Fruit fly (Drosophila melanogaster) whole organism, embryonic: ENCODE results near the gene CG6168.
A peak's percentile ranks its signal among the peaks of the same experiment; 100 is the strongest.

Experiments used
- B-H1 ChIP-seq: fragments of 200-800 bp; sonication (Bioruptor generic); IDR thresholded peaks from 3 replicates; pipeline ENCODE4 v1.3.6; 2022; ENCODE audit warnings: missing biosample characterization, missing genetic modification characterization
- CG10565 ChIP-seq: fragments of 200-800 bp; sonication (Bioruptor generic); optimal IDR thresholded peaks from 3 replicates; lab custom pipeline; 2016; ENCODE audit warnings: missing biosample characterization, mild to moderate bottlenecking, missing genetic modification characterization
- CG10979 ChIP-seq: fragments of 200-800 bp; sonication (Bioruptor generic); optimal IDR thresholded peaks from 2 replicates; lab custom pipeline; 2018; ENCODE audit warnings: missing biosample characterization, mild to moderate bottlenecking, missing genetic modification characterization, moderate library complexity
- CG12219 ChIP-seq: fragments of 200-800 bp; sonication (Bioruptor generic); optimal IDR thresholded peaks from 3 replicates; lab custom pipeline; 2018; ENCODE audit warnings: missing biosample characterization, mild to moderate bottlenecking, missing genetic modification characterization
- CG13624 ChIP-seq: fragments of 200-800 bp; sonication (Bioruptor generic); optimal IDR thresholded peaks from 2 replicates; lab custom pipeline; 2016; ENCODE audit warnings: missing biosample characterization, missing genetic modification characterization
- CG14860 ChIP-seq: fragments of 200-800 bp; sonication (Bioruptor generic); IDR thresholded peaks from 3 replicates; pipeline ENCODE4 v1.3.6; 2022; ENCODE audit warnings: missing biosample characterization, missing genetic modification characterization; ENCODE audit not compliant: partially characterized antibody
- CG15269 ChIP-seq: fragments of 200-800 bp; sonication (Bioruptor generic); optimal IDR thresholded peaks from 2 replicates; lab custom pipeline; 2018; ENCODE audit warnings: missing biosample characterization, mild to moderate bottlenecking, missing genetic modification characterization, moderate library complexity
- CG17328 ChIP-seq: fragments of 200-800 bp; sonication (Bioruptor generic); IDR thresholded peaks from 2 replicates; pipeline ENCODE4 v1.3.6; 2022; ENCODE audit warnings: missing biosample characterization, missing genetic modification characterization
- CG17361 ChIP-seq: fragments of 200-800 bp; sonication (Bioruptor generic); IDR thresholded peaks from 3 replicates; pipeline ENCODE4 v1.3.6; 2022; ENCODE audit warnings: missing biosample characterization, missing genetic modification characterization
- CG2120 ChIP-seq: fragments of 200-800 bp; sonication (Bioruptor generic); optimal IDR thresholded peaks from 3 replicates; lab custom pipeline; 2016; ENCODE audit warnings: missing biosample characterization, missing genetic modification characterization
- CG2199 ChIP-seq: fragments of 200-800 bp; sonication (Bioruptor generic); IDR thresholded peaks from 3 replicates; pipeline ENCODE4 v1.3.6; 2022; ENCODE audit warnings: missing biosample characterization, missing genetic modification characterization
- CG43689 ChIP-seq: fragments of 200-800 bp; sonication (Bioruptor generic); IDR thresholded peaks from 2 replicates; pipeline ENCODE4 v1.3.6; 2022; ENCODE audit warnings: missing biosample characterization, missing genetic modification characterization
- CG4854 ChIP-seq: fragments of 200-800 bp; sonication (Bioruptor generic); optimal IDR thresholded peaks from 2 replicates; lab custom pipeline; 2016; ENCODE audit warnings: missing biosample characterization, missing genetic modification characterization, inconsistent platforms
- CG7928 ChIP-seq: fragments of 200-800 bp; sonication (Bioruptor generic); optimal IDR thresholded peaks from 2 replicates; lab custom pipeline; 2017; ENCODE audit warnings: missing biosample characterization, mild to moderate bottlenecking, missing genetic modification characterization
- CG9437 ChIP-seq: fragments of 200-800 bp; sonication (Bioruptor generic); optimal IDR thresholded peaks from 2 replicates; lab custom pipeline; 2018; ENCODE audit warnings: missing biosample characterization, mild to moderate bottlenecking, missing genetic modification characterization
- CHES-1-like ChIP-seq: fragments of 200-800 bp; sonication (Bioruptor generic); optimal IDR thresholded peaks from 2 replicates; lab custom pipeline; 2016; ENCODE audit warnings: missing biosample characterization, missing genetic modification characterization
- Chrac-16 ChIP-seq: fragments of 200-800 bp; sonication (Bioruptor generic); optimal IDR thresholded peaks from 3 replicates; lab custom pipeline; 2016; ENCODE audit warnings: missing biosample characterization, missing genetic modification characterization
- CkIIα-i1 ChIP-seq: fragments of 200-800 bp; sonication (Bioruptor generic); IDR thresholded peaks from 2 replicates; pipeline ENCODE4 v1.3.6; 2022; ENCODE audit warnings: missing biosample characterization, missing genetic modification characterization
- Deaf1 ChIP-seq: fragments of 200-800 bp; optimal IDR thresholded peaks from 3 replicates; lab custom pipeline; 2019; ENCODE audit warnings: missing biosample characterization, mild to moderate bottlenecking, missing genetic modification characterization, moderate library complexity
- Ets97D ChIP-seq: fragments of 200-800 bp; sonication (Bioruptor generic); optimal IDR thresholded peaks from 3 replicates; lab custom pipeline; 2016; ENCODE audit warnings: missing biosample characterization, missing genetic modification characterization
- Fer1 ChIP-seq: fragments of 200-800 bp; sonication (Bioruptor generic); optimal IDR thresholded peaks from 2 replicates; lab custom pipeline; 2017; ENCODE audit warnings: missing biosample characterization, mild to moderate bottlenecking, missing genetic modification characterization
- Fer2 ChIP-seq: fragments of 200-800 bp; sonication (Bioruptor generic); optimal IDR thresholded peaks from 2 replicates; lab custom pipeline; 2018; ENCODE audit warnings: missing biosample characterization, mild to moderate bottlenecking, missing genetic modification characterization, moderate library complexity
- Mad ChIP-seq: fragments of 200-800 bp; sonication (Bioruptor generic); optimal IDR thresholded peaks from 2 replicates; lab custom pipeline; 2016; ENCODE audit warnings: missing biosample characterization, missing genetic modification characterization
- Meics ChIP-seq: fragments of 200-800 bp; sonication (Bioruptor generic); optimal IDR thresholded peaks from 2 replicates; lab custom pipeline; 2017; ENCODE audit warnings: missing biosample characterization, mild to moderate bottlenecking, missing genetic modification characterization
- Mrtf ChIP-seq: fragments of 200-800 bp; sonication (Bioruptor generic); IDR thresholded peaks from 3 replicates; pipeline ENCODE4 v1.3.6; 2022; ENCODE audit warnings: missing biosample characterization, missing genetic modification characterization
- Six4 ChIP-seq: fragments of 200-800 bp; sonication (Bioruptor generic); optimal IDR thresholded peaks from 2 replicates; lab custom pipeline; 2016; ENCODE audit warnings: missing biosample characterization, missing genetic modification characterization
- Trl ChIP-seq, 3 experiments: fragments of >200 bp in 2 of 3; fragments of 200-800 bp in 1 of 3; sonication (Bioruptor generic) in 1 of 3; optimal IDR thresholded peaks; 2 replicates in 1 of 3; 3 replicates in 2 of 3; lab custom pipeline; 2016 to 2017; ENCODE audit warnings: missing biosample characterization in 1 of 3, missing genetic modification characterization in 1 of 3
- Usf ChIP-seq: fragments of 200-800 bp; sonication (Bioruptor generic); optimal IDR thresholded peaks from 2 replicates; lab custom pipeline; 2017; ENCODE audit warnings: missing genotype, missing biosample characterization, missing genetic modification characterization
- ash1 ChIP-seq: fragments of 200-800 bp; sonication (Bioruptor generic); optimal IDR thresholded peaks from 2 replicates; lab custom pipeline; 2018; ENCODE audit warnings: missing biosample characterization, mild to moderate bottlenecking, missing genetic modification characterization
- ato ChIP-seq: fragments of 200-800 bp; sonication (Bioruptor generic); IDR thresholded peaks from 2 replicates; pipeline ENCODE4 v1.3.6; 2022; ENCODE audit warnings: missing biosample characterization, missing genetic modification characterization; ENCODE audit not compliant: partially characterized antibody
- corto ChIP-seq: fragments of 200-800 bp; sonication (Bioruptor generic); optimal IDR thresholded peaks from 2 replicates; lab custom pipeline; 2016; ENCODE audit warnings: missing biosample characterization, mild to moderate bottlenecking, missing genetic modification characterization, moderate library complexity
- crol ChIP-seq: fragments of 200-800 bp; sonication (Bioruptor generic); IDR thresholded peaks from 2 replicates; pipeline ENCODE4 v1.3.6; 2022; ENCODE audit warnings: missing biosample characterization, missing genetic modification characterization
- cwo ChIP-seq: fragments of 200-800 bp; sonication (Bioruptor generic); optimal IDR thresholded peaks from 3 replicates; lab custom pipeline; 2017; ENCODE audit warnings: missing biosample characterization, missing genetic modification characterization, mild to moderate bottlenecking, moderate library complexity, missing genetic modification reagents
- da ChIP-seq: fragments of 200-800 bp; sonication (Bioruptor generic); optimal IDR thresholded peaks from 2 replicates; lab custom pipeline; 2016; ENCODE audit warnings: missing biosample characterization, missing genetic modification characterization
- dati ChIP-seq: fragments of 200-800 bp; sonication (Bioruptor generic); IDR thresholded peaks from 2 replicates; pipeline ENCODE4 v1.3.6; 2022; ENCODE audit warnings: missing biosample characterization, missing genetic modification characterization
- disco-r ChIP-seq: fragments of 200-800 bp; sonication (Bioruptor generic); optimal IDR thresholded peaks from 2 replicates; lab custom pipeline; 2016; ENCODE audit warnings: missing biosample characterization, missing genetic modification characterization
- dysf ChIP-seq: fragments of 200-800 bp; sonication (Bioruptor generic); IDR thresholded peaks from 3 replicates; pipeline ENCODE4 v1.3.6; 2022; ENCODE audit warnings: missing biosample characterization, missing genetic modification characterization
- gce ChIP-seq: fragments of 200-800 bp; sonication (Bioruptor generic); IDR thresholded peaks from 3 replicates; pipeline ENCODE4 v1.3.6; 2022; ENCODE audit warnings: missing biosample characterization, missing genetic modification characterization
- gcm2 ChIP-seq: fragments of 200-800 bp; sonication (Bioruptor generic); optimal IDR thresholded peaks from 2 replicates; lab custom pipeline; 2016; ENCODE audit warnings: missing biosample characterization, missing genetic modification characterization
- ind ChIP-seq: fragments of 200-800 bp; sonication (Bioruptor generic); optimal IDR thresholded peaks from 3 replicates; lab custom pipeline; 2016; ENCODE audit warnings: missing biosample characterization, missing genetic modification characterization
- jing ChIP-seq: fragments of 200-800 bp; sonication (Bioruptor generic); optimal IDR thresholded peaks from 2 replicates; lab custom pipeline; 2018; ENCODE audit warnings: missing biosample characterization, mild to moderate bottlenecking, missing genetic modification characterization
- oc ChIP-seq: fragments of 200-800 bp; sonication (Bioruptor generic); optimal IDR thresholded peaks from 2 replicates; lab custom pipeline; 2018; ENCODE audit warnings: missing biosample characterization, mild to moderate bottlenecking, missing genetic modification characterization, moderate library complexity
- pho ChIP-seq: fragments of 200-800 bp; sonication (Bioruptor generic); optimal IDR thresholded peaks from 2 replicates; lab custom pipeline; 2016; ENCODE audit warnings: missing biosample characterization, missing genetic modification characterization
- rib ChIP-seq: fragments of 200-800 bp; sonication (Bioruptor generic); IDR thresholded peaks from 2 replicates; pipeline ENCODE4 v1.3.6; 2022; ENCODE audit warnings: missing biosample characterization, missing genetic modification characterization
- run ChIP-seq: fragments of 200-800 bp; sonication (Bioruptor generic); optimal IDR thresholded peaks from 3 replicates; lab custom pipeline; 2018; ENCODE audit warnings: missing biosample characterization, mild to moderate bottlenecking, missing genetic modification characterization
- shn ChIP-seq: fragments of 200-800 bp; sonication (Bioruptor generic); optimal IDR thresholded peaks from 3 replicates; lab custom pipeline; 2016; ENCODE audit warnings: missing biosample characterization, missing genetic modification characterization
- sim ChIP-seq: fragments of 200-800 bp; sonication (Bioruptor generic); IDR thresholded peaks from 2 replicates; pipeline ENCODE4 v1.3.6; 2022; ENCODE audit warnings: missing biosample characterization, missing genetic modification characterization
- so ChIP-seq: fragments of 200-800 bp; sonication (Bioruptor generic); IDR thresholded peaks from 3 replicates; pipeline ENCODE4 v1.3.6; 2022; ENCODE audit warnings: missing biosample characterization, missing genetic modification characterization
- sr ChIP-seq: fragments of 200-800 bp; sonication (Bioruptor generic); IDR thresholded peaks from 3 replicates; pipeline ENCODE4 v1.3.6; 2022; ENCODE audit warnings: missing biosample characterization, missing genetic modification characterization
- stc ChIP-seq: fragments of 200-800 bp; sonication (Bioruptor generic); IDR thresholded peaks from 2 replicates; pipeline ENCODE4 v1.3.6; 2022; ENCODE audit warnings: missing biosample characterization, missing genetic modification characterization
- zfh1 ChIP-seq: fragments of 200-800 bp; sonication (Bioruptor generic); IDR thresholded peaks from 3 replicates; pipeline ENCODE4 v1.3.6; 2022; ENCODE audit warnings: missing biosample characterization, missing genetic modification characterization

The CG6168 gene

DNA sequence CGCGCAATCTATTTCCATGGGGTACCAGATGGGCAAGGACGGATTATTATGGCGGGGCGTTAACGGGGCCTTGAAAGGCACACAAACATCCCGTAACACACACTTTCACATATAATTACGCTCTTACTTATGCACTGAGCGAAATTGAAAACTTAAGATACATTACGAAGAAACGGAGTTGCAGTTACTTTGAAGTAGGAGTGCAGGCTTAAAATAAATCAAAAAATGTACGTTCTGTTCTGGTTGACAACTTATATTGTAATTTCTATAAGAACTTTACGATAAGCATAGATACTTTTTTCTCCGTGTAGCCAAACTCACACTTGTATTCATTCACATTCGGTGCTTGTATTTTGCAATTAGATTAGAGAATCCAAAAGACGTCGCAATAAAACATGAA lies 31.5 kb upstream of the CG6168 start (continued):
- peak; percentile 89 for TF ChIP-seq CG15269
- TF ChIP-seq corto (GFP tag; lab: Kevin White, UChicago): peak; percentile 92
- peak; percentile 77 for TF ChIP-seq CG12219 (GFP tag; lab: Kevin White, UChicago)
- no peak for TF ChIP-seq CG2199 (GFP tag; lab: Robert Waterston, UW)
- peak; percentile 84 for TF ChIP-seq CHES-1-like
- no peak for TF ChIP-seq crol (GFP tag; lab: Robert Waterston, UW)
- TF ChIP-seq CG17328 (GFP tag; lab: Robert Waterston, UW): peak; percentile 80
- TF ChIP-seq CG4854: peak; percentile 77
- TF ChIP-seq sim (GFP tag; lab: Robert Waterston, UW): peak; percentile 62; the same call in 1 of the 2 replicates
- peak; percentile 53 for TF ChIP-seq da (GFP tag; lab: Kevin White, UChicago)
- peak; percentile 86 for TF ChIP-seq ind (GFP tag; lab: Kevin White, UChicago)
- TF ChIP-seq zfh1: peak; percentile 85
- peak; percentile 56; the same call in 1 of the 2 replicates for TF ChIP-seq dati (GFP tag; lab: Robert Waterston, UW)
- peak; percentile 64 for TF ChIP-seq stc (GFP tag; lab: Robert Waterston, UW)
- no peak for TF ChIP-seq CG14860 (GFP tag; lab: Robert Waterston, UW)
- no peak for TF ChIP-seq Trl (optimal IDR thresholded peaks at IDR 0.05; lab: Kevin White, UChicago)
- TF ChIP-seq Trl (GFP tag; optimal IDR thresholded peaks at IDR 0.05; lab: Kevin White, UChicago): peak; percentile 92
- peak; percentile 95 for TF ChIP-seq pho (GFP tag; lab: Kevin White, UChicago)
- peak; percentile 87 for TF ChIP-seq gcm2 (GFP tag; lab: Kevin White, UChicago)
- peak; percentile 88 for TF ChIP-seq cwo
- TF ChIP-seq Fer1: peak; percentile 90
- TF ChIP-seq jing (GFP tag; lab: Kevin White, UChicago): peak; percentile 57
- peak; percentile 67 for TF ChIP-seq Mrtf
- TF ChIP-seq Chrac-16 (GFP tag; lab: Kevin White, UChicago): peak; percentile 87
- TF ChIP-seq CG43689 (GFP tag; lab: Robert Waterston, UW): peak; percentile 60
- peak; percentile 92 for TF ChIP-seq dysf
- peak; percentile 91 for TF ChIP-seq Meics (GFP tag; lab: Kevin White, UChicago)
- TF ChIP-seq so (GFP tag; lab: Robert Waterston, UW): peak; percentile 68; the same call in 2 of the 3 replicates
- peak; percentile 33 for TF ChIP-seq Fer2 (tag; lab: Kevin White, UChicago)
- TF ChIP-seq ato (GFP tag; lab: Robert Waterston, UW): no peak
- TF ChIP-seq CG13624 (GFP tag; lab: Kevin White, UChicago): peak; percentile 90
- TF ChIP-seq ash1: no peak
- peak; percentile 60; the same call in 1 of the 2 replicates for TF ChIP-seq CkIIα-i1 (GFP tag; lab: Robert Waterston, UW)
- TF ChIP-seq CG10565: no peak
- peak; percentile 67 for TF ChIP-seq Deaf1 (tag; lab: Kevin White, UChicago)
- TF ChIP-seq CG2120 (GFP tag; lab: Kevin White, UChicago): peak; percentile 98
- peak; percentile 94 for TF ChIP-seq rib (GFP tag; lab: Robert Waterston, UW)
- peak; percentile 49 for TF ChIP-seq oc
- TF ChIP-seq run: peak; percentile 34
- peak; percentile 84 for TF ChIP-seq disco-r (GFP tag; lab: Kevin White, UChicago)
- TF ChIP-seq CG10979 (tag; lab: Kevin White, UChicago): peak; percentile 62
- TF ChIP-seq CG17361 (GFP tag; lab: Robert Waterston, UW): peak; percentile 77
- peak; percentile 78 for TF ChIP-seq shn (GFP tag; lab: Kevin White, UChicago)
- peak; percentile 81 for TF ChIP-seq Mad (GFP tag; lab: Kevin White, UChicago)
- TF ChIP-seq Six4: peak; percentile 74
- peak; percentile 62 for TF ChIP-seq CG9437 (GFP tag; lab: Kevin White, UChicago)
- TF ChIP-seq sr (GFP tag; lab: Robert Waterston, UW): peak; percentile 45; the same call in 1 of the 3 replicates
- peak; percentile 37 for TF ChIP-seq Ets97D
- TF ChIP-seq gce (GFP tag; lab: Robert Waterston, UW): peak; percentile 45; the same call in 1 of the 3 replicates
- TF ChIP-seq Usf (GFP tag; lab: Kevin White, UChicago): peak; percentile 78
- peak; percentile 69 for TF ChIP-seq CG7928 (GFP tag; lab: Kevin White, UChicago)
- TF ChIP-seq B-H1 (GFP tag; lab: Robert Waterston, UW): peak; percentile 76
